Fruit fly (Drosophila melanogaster) whole organism, embryonic: ENCODE measurements around the gene CG16779.

Source experiments
- Asciz ChIP-seq: fragments of 200-800 bp; sonication (Bioruptor generic); optimal IDR thresholded peaks from 2 replicates; lab custom pipeline; 2017; ENCODE audit warnings: missing biosample characterization, mild to moderate bottlenecking, missing genetic modification characterization, missing genetic modification reagents
- B-H1 ChIP-seq: fragments of 200-800 bp; sonication (Bioruptor generic); IDR thresholded peaks from 3 replicates; pipeline ENCODE4 v1.3.6; 2022; ENCODE audit warnings: missing biosample characterization, missing genetic modification characterization
- Blimp-1 ChIP-seq: fragments of 200-800 bp; sonication (Bioruptor generic); optimal IDR thresholded peaks from 3 replicates; lab custom pipeline; 2018; ENCODE audit warnings: missing biosample characterization, missing genetic modification characterization, mild to moderate bottlenecking, moderate library complexity, missing genetic modification reagents
- CG10267 ChIP-seq: fragments of 200-800 bp; sonication (Bioruptor generic); optimal IDR thresholded peaks from 2 replicates; lab custom pipeline; 2018; ENCODE audit warnings: missing biosample characterization, mild to moderate bottlenecking, missing genetic modification characterization, moderate library complexity
- CG10274 ChIP-seq: fragments of 200-800 bp; sonication (Bioruptor generic); optimal IDR thresholded peaks from 3 replicates; lab custom pipeline; 2017; ENCODE audit warnings: missing biosample characterization, mild to moderate bottlenecking, missing genetic modification characterization
- CG10462 ChIP-seq: fragments of 200-800 bp; sonication (Bioruptor generic); optimal IDR thresholded peaks from 2 replicates; lab custom pipeline; 2016; ENCODE audit warnings: missing biosample characterization, missing genetic modification characterization
- CG11093 ChIP-seq: fragments of 200-800 bp; sonication (Bioruptor generic); IDR thresholded peaks from 3 replicates; pipeline ENCODE4 v1.3.6; 2022; ENCODE audit warnings: missing biosample characterization, missing genetic modification characterization
- CG12219 ChIP-seq: fragments of 200-800 bp; sonication (Bioruptor generic); optimal IDR thresholded peaks from 3 replicates; lab custom pipeline; 2018; ENCODE audit warnings: missing biosample characterization, mild to moderate bottlenecking, missing genetic modification characterization
- CG12942 ChIP-seq: fragments of 200-800 bp; sonication (Bioruptor generic); optimal IDR thresholded peaks from 3 replicates; lab custom pipeline; 2016; ENCODE audit warnings: missing biosample characterization, missing genetic modification characterization
- CG13287 ChIP-seq: fragments of 200-800 bp; sonication (Bioruptor generic); IDR thresholded peaks from 2 replicates; pipeline ENCODE4 v1.3.6; 2022; ENCODE audit warnings: missing biosample characterization, missing genetic modification characterization; ENCODE audit not compliant: partially characterized antibody
- CG17912 ChIP-seq: fragments of 200-800 bp; sonication (Bioruptor generic); optimal IDR thresholded peaks from 2 replicates; lab custom pipeline; 2018; ENCODE audit warnings: missing biosample characterization, mild to moderate bottlenecking, missing genetic modification characterization
- CG18262 ChIP-seq: fragments of 200-800 bp; optimal IDR thresholded peaks from 3 replicates; lab custom pipeline; 2019; ENCODE audit warnings: missing biosample characterization, mild to moderate bottlenecking, missing genetic modification characterization, moderate library complexity
- CG18619 ChIP-seq: fragments of 200-800 bp; sonication (Bioruptor generic); optimal IDR thresholded peaks from 3 replicates; lab custom pipeline; 2017; ENCODE audit warnings: missing biosample characterization, mild to moderate bottlenecking, missing genetic modification characterization
- CG32772 ChIP-seq: fragments of 200-800 bp; sonication (Bioruptor generic); IDR thresholded peaks from 2 replicates; pipeline ENCODE4 v1.3.6; 2022; ENCODE audit warnings: missing biosample characterization, missing genetic modification characterization
- CG33557 ChIP-seq: fragments of 200-800 bp; sonication (Bioruptor generic); optimal IDR thresholded peaks from 2 replicates; lab custom pipeline; 2019; ENCODE audit warnings: missing biosample characterization, mild to moderate bottlenecking, missing genetic modification characterization, moderate library complexity
- CG4707 ChIP-seq: fragments of 200-800 bp; sonication (Bioruptor generic); optimal IDR thresholded peaks from 2 replicates; lab custom pipeline; 2018; ENCODE audit warnings: missing biosample characterization, mild to moderate bottlenecking, missing genetic modification characterization, moderate library complexity
- CG4854 ChIP-seq: fragments of 200-800 bp; sonication (Bioruptor generic); optimal IDR thresholded peaks from 2 replicates; lab custom pipeline; 2016; ENCODE audit warnings: missing biosample characterization, missing genetic modification characterization, inconsistent platforms
- CG5245 ChIP-seq: fragments of 200-800 bp; sonication (Bioruptor generic); optimal IDR thresholded peaks from 3 replicates; lab custom pipeline; 2016; ENCODE audit warnings: missing biosample characterization, missing genetic modification characterization
- CG6765 ChIP-seq: fragments of 200-800 bp; sonication (Bioruptor generic); optimal IDR thresholded peaks from 3 replicates; lab custom pipeline; 2017; ENCODE audit warnings: missing biosample characterization, mild to moderate bottlenecking, missing genetic modification characterization
- CG7786 ChIP-seq: fragments of 200-800 bp; sonication (Bioruptor generic); optimal IDR thresholded peaks from 2 replicates; lab custom pipeline; 2016; ENCODE audit warnings: missing biosample characterization, missing genetic modification characterization
- CG8478 ChIP-seq: fragments of >200 bp; optimal IDR thresholded peaks from 2 replicates; lab custom pipeline; 2018
- CG9817 ChIP-seq: fragments of 200-800 bp; sonication (Bioruptor generic); optimal IDR thresholded peaks from 2 replicates; lab custom pipeline; 2018; ENCODE audit warnings: missing biosample characterization, mild to moderate bottlenecking, missing genetic modification characterization, moderate library complexity
- Dip3 ChIP-seq: fragments of 200-800 bp; sonication (Bioruptor generic); optimal IDR thresholded peaks from 3 replicates; lab custom pipeline; 2016; ENCODE audit warnings: missing biosample characterization, missing genetic modification characterization
- Dll ChIP-seq: fragments of 200-800 bp; sonication (Bioruptor generic); IDR thresholded peaks from 4 replicates; pipeline ENCODE4 v1.3.6; 2022; ENCODE audit warnings: missing biosample characterization, missing genetic modification characterization; ENCODE audit not compliant: partially characterized antibody
- Doc2 ChIP-seq: fragments of 200-800 bp; sonication (Bioruptor generic); IDR thresholded peaks from 2 replicates; pipeline ENCODE4 v1.3.6; 2022; ENCODE audit warnings: missing biosample characterization, missing genetic modification characterization
- Ets97D ChIP-seq: fragments of 200-800 bp; sonication (Bioruptor generic); optimal IDR thresholded peaks from 3 replicates; lab custom pipeline; 2016; ENCODE audit warnings: missing biosample characterization, missing genetic modification characterization
- Hr39 ChIP-seq: fragments of >200 bp; optimal IDR thresholded peaks from 2 replicates; lab custom pipeline; 2017
- Hr51 ChIP-seq, 2 experiments: fragments of 200-800 bp; sonication (Bioruptor generic); optimal IDR thresholded peaks; 2 replicates in 1 of 2; 3 replicates in 1 of 2; lab custom pipeline; 2016 to 2018; ENCODE audit warnings: missing biosample characterization in 2 of 2, missing genetic modification characterization in 2 of 2, mild to moderate bottlenecking in 1 of 2, moderate library complexity in 1 of 2
- Rfx ChIP-seq: fragments of 200-800 bp; sonication (Bioruptor generic); IDR thresholded peaks from 2 replicates; pipeline ENCODE4 v1.3.6; 2022; ENCODE audit warnings: missing biosample characterization, missing genetic modification characterization
- YL-1 ChIP-seq: fragments of 200-800 bp; sonication (Bioruptor generic); optimal IDR thresholded peaks from 3 replicates; lab custom pipeline; 2017; ENCODE audit warnings: missing biosample characterization, mild to moderate bottlenecking, missing genetic modification characterization
- ap ChIP-seq: fragments of 200-800 bp; sonication (Bioruptor generic); IDR thresholded peaks from 2 replicates; pipeline ENCODE4 v1.3.6; 2022; ENCODE audit warnings: missing biosample characterization, missing genetic modification characterization
- caup ChIP-seq: fragments of 200-800 bp; sonication (Bioruptor generic); optimal IDR thresholded peaks from 3 replicates; lab custom pipeline; 2017; ENCODE audit warnings: missing biosample characterization, mild to moderate bottlenecking, missing genetic modification characterization, moderate library complexity; ENCODE audit not compliant: severe bottlenecking
- chif ChIP-seq, 2 experiments: fragments of 200-800 bp; sonication (Bioruptor generic); optimal IDR thresholded peaks; 3 replicates each; lab custom pipeline; 2016; ENCODE audit warnings: missing biosample characterization in 2 of 2, missing genetic modification characterization in 2 of 2
- crc ChIP-seq: fragments of 200-800 bp; sonication (Bioruptor generic); optimal IDR thresholded peaks from 2 replicates; lab custom pipeline; 2016; ENCODE audit warnings: missing biosample characterization, missing genetic modification characterization
- dan ChIP-seq: fragments of 200-800 bp; sonication (Bioruptor generic); IDR thresholded peaks from 2 replicates; pipeline ENCODE4 v1.3.6; 2022; ENCODE audit warnings: missing biosample characterization, missing genetic modification characterization
- ems ChIP-seq: fragments of 200-800 bp; sonication (Bioruptor generic); optimal IDR thresholded peaks from 3 replicates; lab custom pipeline; 2016; ENCODE audit warnings: missing biosample characterization, missing genetic modification characterization
- en ChIP-seq: fragments of 200-800 bp; sonication (Bioruptor generic); optimal IDR thresholded peaks from 2 replicates; lab custom pipeline; 2016; ENCODE audit warnings: missing biosample characterization, missing genetic modification characterization
- ftz-f1 ChIP-seq: fragments of 200-800 bp; sonication (Bioruptor generic); optimal IDR thresholded peaks from 2 replicates; lab custom pipeline; 2016; ENCODE audit warnings: missing biosample characterization, missing genetic modification characterization
- h ChIP-seq: fragments of >200 bp; optimal IDR thresholded peaks from 2 replicates; lab custom pipeline; 2017
- inv ChIP-seq: fragments of 200-800 bp; sonication (Bioruptor generic); IDR thresholded peaks from 2 replicates; pipeline ENCODE4 v1.3.6; 2022; ENCODE audit warnings: missing biosample characterization, missing genetic modification characterization; ENCODE audit not compliant: partially characterized antibody
- lab ChIP-seq: fragments of 200-800 bp; sonication (Bioruptor generic); optimal IDR thresholded peaks from 3 replicates; lab custom pipeline; 2017; ENCODE audit warnings: missing biosample characterization, missing genetic modification characterization, mild to moderate bottlenecking, moderate library complexity, missing genetic modification reagents
- pb ChIP-seq: fragments of 200-800 bp; sonication (Bioruptor generic); optimal IDR thresholded peaks from 3 replicates; lab custom pipeline; 2016; ENCODE audit warnings: missing biosample characterization, missing genetic modification characterization
- pfk ChIP-seq: fragments of 200-800 bp; sonication (Bioruptor generic); optimal IDR thresholded peaks from 2 replicates; lab custom pipeline; 2018; ENCODE audit warnings: missing biosample characterization, mild to moderate bottlenecking, missing genetic modification characterization, moderate library complexity
- psq ChIP-seq: fragments of 200-800 bp; sonication (Bioruptor generic); optimal IDR thresholded peaks from 2 replicates; lab custom pipeline; 2017; ENCODE audit warnings: missing biosample characterization, missing genetic modification characterization
- sens ChIP-seq: fragments of 200-800 bp; sonication (Bioruptor generic); peaks from one replicate; lab custom pipeline; 2016; ENCODE audit warnings: missing biosample characterization, missing genetic modification characterization
- sima ChIP-seq: fragments of 200-800 bp; sonication (Bioruptor generic); optimal IDR thresholded peaks from 2 replicates; lab custom pipeline; 2016; ENCODE audit warnings: missing biosample characterization, missing genetic modification characterization
- tgo ChIP-seq: fragments of 200-800 bp; sonication (Bioruptor generic); IDR thresholded peaks from 3 replicates; pipeline ENCODE4 v1.3.6; 2022; ENCODE audit warnings: missing biosample characterization, missing genetic modification characterization
- ttk ChIP-seq: fragments of 200-800 bp; sonication (Bioruptor generic); IDR thresholded peaks from 2 replicates; pipeline ENCODE4 v2.1.2; 2022; ENCODE audit warnings: missing biosample characterization, missing genetic modification characterization
- zf30C ChIP-seq: fragments of 200-800 bp; sonication (Bioruptor generic); optimal IDR thresholded peaks from 3 replicates; lab custom pipeline; 2018; ENCODE audit warnings: missing biosample characterization, mild to moderate bottlenecking, missing genetic modification characterization

Gene CG16779

dm6 chr3R:9533181-9534124, 40.0 kb upstream of the CG16779 start (continued):
- TF ChIP-seq sima (GFP tag; lab: Kevin White, UChicago): peak; percentile 78
- TF ChIP-seq Rfx (GFP tag; lab: Robert Waterston, UW): peak; percentile 93
- peak; percentile 65 for TF ChIP-seq psq (GFP tag; lab: Kevin White, UChicago)
- no peak for TF ChIP-seq Hr39 (lab: Kevin White, UChicago)
- peak; percentile 93 for TF ChIP-seq CG4854
- peak; percentile 93 for TF ChIP-seq Dip3 (GFP tag; lab: Kevin White, UChicago)
- peak; percentile 91 for TF ChIP-seq CG9817 (tag; lab: Kevin White, UChicago)
- peak; percentile 27 for TF ChIP-seq pfk
- TF ChIP-seq ttk (GFP tag; lab: Robert Waterston, UW): peak; percentile 78
- TF ChIP-seq crc (GFP tag; lab: Kevin White, UChicago): peak; percentile 86
- peak; percentile 96 for TF ChIP-seq lab (GFP tag; lab: Kevin White, UChicago)
- peak; percentile 95 for TF ChIP-seq CG12219 (GFP tag; lab: Kevin White, UChicago)
- peak; percentile 91 for TF ChIP-seq pb
- TF ChIP-seq ap (GFP tag; lab: Robert Waterston, UW): peak; percentile 63
- peak; percentile 95 for TF ChIP-seq Asciz (GFP tag; lab: Kevin White, UChicago)
- TF ChIP-seq inv (GFP tag; lab: Robert Waterston, UW): 0 out of 2 replicates have a peak, but pooled peaks have one; percentile 33
- TF ChIP-seq Blimp-1: peak; percentile 89
- peak; percentile 39; the same call in 1 of the 2 replicates for TF ChIP-seq dan (GFP tag; lab: Robert Waterston, UW)
- no peak for TF ChIP-seq CG8478 (lab: Kevin White, UChicago)
- TF ChIP-seq CG12942 (GFP tag; lab: Kevin White, UChicago): peak; percentile 91
- TF ChIP-seq ems (GFP tag; lab: Kevin White, UChicago): peak; percentile 88
- TF ChIP-seq CG18262: peak; percentile 99
- peak; percentile 97 for TF ChIP-seq CG6765 (GFP tag; lab: Kevin White, UChicago)
- peak; percentile 92 for TF ChIP-seq tgo (GFP tag; lab: Robert Waterston, UW)
- TF ChIP-seq CG4707 (GFP tag; lab: Kevin White, UChicago): peak; percentile 81
- peak; percentile 90 for TF ChIP-seq CG7786 (GFP tag; lab: Kevin White, UChicago)
- TF ChIP-seq ftz-f1 (GFP tag; lab: Kevin White, UChicago): peak; percentile 50
- peak; percentile 84 for TF ChIP-seq CG33557
- TF ChIP-seq CG18619 (GFP tag; lab: Kevin White, UChicago): peak; percentile 99
- TF ChIP-seq CG5245: peak; percentile 84
- TF ChIP-seq CG10274 (GFP tag; lab: Kevin White, UChicago): peak; percentile 94
- TF ChIP-seq CG10462 (GFP tag; lab: Kevin White, UChicago): peak; percentile 86
- TF ChIP-seq CG13287 (GFP tag; lab: Robert Waterston, UW): no peak; the same call in 1 of the 2 replicates
- TF ChIP-seq Doc2 (GFP tag; lab: Robert Waterston, UW): peak; percentile 72
- peak; percentile 74 for TF ChIP-seq Ets97D (GFP tag; lab: Kevin White, UChicago)
- TF ChIP-seq h (lab: Kevin White, UChicago): no peak
- TF ChIP-seq CG17912 (GFP tag; lab: Kevin White, UChicago): peak; percentile 75
- TF ChIP-seq zf30C (GFP tag; lab: Kevin White, UChicago): no peak
- peak; percentile 99 for TF ChIP-seq sens
- TF ChIP-seq YL-1 (GFP tag; lab: Kevin White, UChicago): peak; percentile 85
- TF ChIP-seq Dll: no peak; the same call in 3 of the 4 replicates
- TF ChIP-seq CG11093 (GFP tag; lab: Robert Waterston, UW): peak; percentile 87
- peak; percentile 91 to 98 for TF ChIP-seq Hr51 (GFP tag; optimal IDR thresholded peaks at IDR 0.05; lab: Kevin White, UChicago)
- peak; percentile 89 to 90 for TF ChIP-seq chif (GFP tag; optimal IDR thresholded peaks at IDR 0.05; lab: Kevin White, UChicago)
- peak; percentile 92 for TF ChIP-seq CG10267 (tag; lab: Kevin White, UChicago)
- TF ChIP-seq B-H1 (GFP tag; lab: Robert Waterston, UW): peak; percentile 79
- peak; percentile 85 for TF ChIP-seq CG32772 (GFP tag; lab: Robert Waterston, UW)
- peak; percentile 91 for TF ChIP-seq en (GFP tag; lab: Kevin White, UChicago)
- peak; percentile 95 for TF ChIP-seq caup (GFP tag; lab: Kevin White, UChicago)
